Worm (Caenorhabditis elegans) whole organism, L3 larva: ENCODE measurements around the gene chtb-3.

Experiments used
- ZK546.5 ChIP-seq: sonication (generic microtip); optimal IDR thresholded peaks from 2 replicates; lab custom pipeline; 2017; ENCODE audit warnings: missing biosample characterization, missing genetic modification characterization
- aly-2 ChIP-seq: fragments of 150-350 bp; optimal IDR thresholded peaks from 2 replicates; lab custom pipeline; 2014; ENCODE audit warnings: missing biosample characterization, missing genetic modification characterization
- ama-1 ChIP-seq: fragments of 150-350 bp; optimal IDR thresholded peaks from 2 replicates; lab custom pipeline; 2018
- ceh-16 ChIP-seq: sonication (generic microtip); optimal IDR thresholded peaks from 2 replicates; lab custom pipeline; 2017; ENCODE audit warnings: missing biosample characterization, missing genetic modification characterization
- ceh-28 ChIP-seq: fragments of 150-350 bp; optimal IDR thresholded peaks from 2 replicates; lab custom pipeline; 2014; ENCODE audit warnings: missing biosample characterization, missing genetic modification reagents, missing genetic modification characterization
- daf-12 ChIP-seq: fragments of 150-350 bp; optimal IDR thresholded peaks from 2 replicates; lab custom pipeline; 2014; ENCODE audit warnings: missing biosample characterization, missing genetic modification reagents, missing genetic modification characterization
- egl-27 ChIP-seq: sonication (generic microtip); optimal IDR thresholded peaks from 4 replicates; lab custom pipeline; 2017; ENCODE audit warnings: missing biosample characterization, missing genetic modification reagents, missing genetic modification characterization
- egl-5 ChIP-seq: fragments of 150-350 bp; optimal IDR thresholded peaks from 2 replicates; lab custom pipeline; 2017; ENCODE audit warnings: missing biosample characterization, missing genetic modification reagents, missing genetic modification characterization, inconsistent platforms
- elt-2 ChIP-seq: sonication (generic microtip); optimal IDR thresholded peaks from 2 replicates; lab custom pipeline; 2016; ENCODE audit warnings: missing genetic modification reagents, mild to moderate bottlenecking, missing genetic modification characterization, missing compliant biosample characterization
- elt-3 ChIP-seq, 3 experiments: fragments of 150-350 bp in 1 of 3; sonication (generic microtip) in 2 of 3; optimal IDR thresholded peaks; 2 replicates in 2 of 3; 4 replicates in 1 of 3; lab custom pipeline; 2014 to 2017; ENCODE audit warnings: missing biosample characterization in 3 of 3, missing genetic modification characterization in 3 of 3
- fkh-10 ChIP-seq: sonication (generic microtip); optimal IDR thresholded peaks from 2 replicates; lab custom pipeline; 2017; ENCODE audit warnings: missing biosample characterization, missing genetic modification reagents, missing genetic modification characterization
- fos-1 ChIP-seq: fragments of 150-350 bp; optimal IDR thresholded peaks from 2 replicates; lab custom pipeline; 2014; ENCODE audit warnings: missing biosample characterization, missing genetic modification characterization
- jun-1 ChIP-seq: fragments of 150-350 bp; optimal IDR thresholded peaks from 2 replicates; lab custom pipeline; 2014; ENCODE audit warnings: missing biosample characterization, missing genetic modification reagents, missing genetic modification characterization
- lin-15B ChIP-seq: fragments of 150-350 bp; optimal IDR thresholded peaks from 2 replicates; lab custom pipeline; 2014; ENCODE audit warnings: missing biosample characterization, missing genetic modification characterization
- lin-39 ChIP-seq: fragments of 150-350 bp; optimal IDR thresholded peaks from 2 replicates; lab custom pipeline; 2018; ENCODE audit warnings: missing biosample characterization, missing genetic modification reagents, missing genetic modification characterization
- lsy-12 ChIP-seq: sonication (generic microtip); optimal IDR thresholded peaks from 2 replicates; lab custom pipeline; 2016; ENCODE audit warnings: mild to moderate bottlenecking, missing genetic modification characterization, missing compliant biosample characterization
- mdl-1 ChIP-seq: fragments of 150-350 bp; optimal IDR thresholded peaks from 2 replicates; lab custom pipeline; 2014; ENCODE audit warnings: missing biosample characterization, missing genetic modification characterization
- mml-1 ChIP-seq: fragments of 150-350 bp; sonication (generic microtip); optimal IDR thresholded peaks from 3 replicates; lab custom pipeline; 2014; ENCODE audit warnings: missing biosample characterization, missing genetic modification characterization
- nfya-1 ChIP-seq: sonication (generic microtip); optimal IDR thresholded peaks from 2 replicates; lab custom pipeline; 2017; ENCODE audit warnings: missing genetic modification characterization, mild to moderate bottlenecking, missing compliant biosample characterization, antibody characterized with exemption, moderate library complexity; ENCODE audit not compliant: insufficient read depth
- nhr-11 ChIP-seq: fragments of 150-350 bp; optimal IDR thresholded peaks from 2 replicates; lab custom pipeline; 2014; ENCODE audit warnings: missing biosample characterization, missing genetic modification characterization
- nhr-23 ChIP-seq: fragments of 150-350 bp; optimal IDR thresholded peaks from 2 replicates; lab custom pipeline; 2014; ENCODE audit warnings: missing biosample characterization, missing genetic modification reagents, missing genetic modification characterization
- nhr-237 ChIP-seq: fragments of 150-350 bp; optimal IDR thresholded peaks from 2 replicates; lab custom pipeline; 2014; ENCODE audit warnings: missing biosample characterization, missing genetic modification characterization
- nhr-25 ChIP-seq: sonication (generic microtip); optimal IDR thresholded peaks from 2 replicates; lab custom pipeline; 2017; ENCODE audit warnings: missing biosample characterization, missing genetic modification characterization
- nhr-28 ChIP-seq: fragments of 150-350 bp; optimal IDR thresholded peaks from 2 replicates; lab custom pipeline; 2014; ENCODE audit warnings: missing biosample characterization, missing genetic modification characterization
- nhr-43 ChIP-seq: sonication (generic microtip); optimal IDR thresholded peaks from 2 replicates; lab custom pipeline; 2016; ENCODE audit warnings: mild to moderate bottlenecking, missing genetic modification characterization, missing compliant biosample characterization; ENCODE audit not compliant: poor library complexity, severe bottlenecking
- nhr-76 ChIP-seq: fragments of 150-350 bp; sonication (generic microtip); optimal IDR thresholded peaks from 5 replicates; lab custom pipeline; 2014; ENCODE audit warnings: missing biosample characterization, missing genetic modification characterization
- pha-4 ChIP-seq: fragments of 150-350 bp; optimal IDR thresholded peaks from 2 replicates; lab custom pipeline; 2014; ENCODE audit warnings: missing biosample characterization, missing genetic modification reagents, missing genetic modification characterization
- pqm-1 ChIP-seq: fragments of 150-350 bp; optimal IDR thresholded peaks from 2 replicates; lab custom pipeline; 2017; ENCODE audit warnings: missing biosample characterization, missing genetic modification characterization, inconsistent platforms
- sea-2 ChIP-seq: fragments of 150-350 bp; sonication (generic microtip); optimal IDR thresholded peaks from 4 replicates; lab custom pipeline; 2014; ENCODE audit warnings: missing biosample characterization, missing genetic modification reagents, missing genetic modification characterization
- skn-1 ChIP-seq: fragments of 150-350 bp; optimal IDR thresholded peaks from 2 replicates; lab custom pipeline; 2014; ENCODE audit warnings: missing biosample characterization, missing genetic modification characterization
- snpc-4 ChIP-seq: fragments of 150-350 bp; optimal IDR thresholded peaks from 2 replicates; lab custom pipeline; 2014; ENCODE audit warnings: missing biosample characterization, missing genetic modification characterization
- unc-39 ChIP-seq: sonication (generic microtip); optimal IDR thresholded peaks from 4 replicates; lab custom pipeline; 2017; ENCODE audit warnings: missing biosample characterization, missing genetic modification characterization
- zag-1 ChIP-seq: fragments of 150-350 bp; optimal IDR thresholded peaks from 2 replicates; lab custom pipeline; 2014; ENCODE audit warnings: missing biosample characterization, missing genetic modification characterization
- ztf-4 ChIP-seq: fragments of 150-350 bp; optimal IDR thresholded peaks from 2 replicates; lab custom pipeline; 2014; ENCODE audit warnings: missing biosample characterization, missing genetic modification characterization

chtb-3 gene

ce11 chrX:6347013-6347412, 27.6 kb upstream of the chtb-3 start, which contains the start of gene C03B1.9:
C03B1.9 (minus strand) TSS chrX:6347113.
- TF ChIP-seq egl-5 (tag; lab: Kevin White, UChicago) (no peak), nhr-23 (tag; lab: Kevin White, UChicago) (no peak), lin-15B (tag; lab: Kevin White, UChicago) (no peak), fkh-10 (no peak), mdl-1 (tag; lab: Kevin White, UChicago) (no peak), egl-27 (tag; lab: Kevin White, UChicago) (no peak), ZK546.5 (tag; lab: Kevin White, UChicago) (no peak), lin-39 (tag; lab: Kevin White, UChicago) (no peak), ztf-4 (tag; lab: Kevin White, UChicago) (no peak), lsy-12 (tag; lab: Kevin White, UChicago) (no peak), ceh-28 (tag; lab: Kevin White, UChicago) (no peak), daf-12 (tag; lab: Kevin White, UChicago) (no peak), mml-1 (tag; lab: Kevin White, UChicago) (no peak), aly-2 (tag; lab: Kevin White, UChicago) (no peak), snpc-4 (tag; lab: Kevin White, UChicago) (no peak), nhr-237 (tag; lab: Kevin White, UChicago) (no peak), nhr-25 (tag; lab: Kevin White, UChicago) (no peak), pha-4 (tag; lab: Kevin White, UChicago) (no peak)

ce11 chrX:6345785-6346184, 26.3 kb upstream of the chtb-3 start:
- TF ChIP-seq nhr-237 (tag; lab: Kevin White, UChicago) (no peak), pha-4 (tag; lab: Kevin White, UChicago) (no peak), mdl-1 (tag; lab: Kevin White, UChicago) (no peak), nhr-28 (no peak), zag-1 (no peak), lsy-12 (tag; lab: Kevin White, UChicago) (no peak)

ce11 chrX:6341513-6341912, 22.1 kb upstream of the chtb-3 start, which contains the start of gene C03B1.7:
C03B1.7 (plus strand) TSS chrX:6341813.
- TF ChIP-seq nhr-237 (tag; lab: Kevin White, UChicago) = no peak
- TF ChIP-seq nhr-76 (tag; lab: Kevin White, UChicago) = no peak
- TF ChIP-seq aly-2 (tag; lab: Kevin White, UChicago) = no peak
- TF ChIP-seq skn-1 (tag; lab: Kevin White, UChicago) = no peak
- TF ChIP-seq unc-39 = no peak
- TF ChIP-seq lin-39 (tag; lab: Kevin White, UChicago) = no peak
- no peak for TF ChIP-seq nhr-11 (tag; lab: Kevin White, UChicago)
- no peak for TF ChIP-seq elt-3 (tag; optimal IDR thresholded peaks at IDR 0.05; lab: Kevin White, UChicago)
- no peak for TF ChIP-seq nfya-1 (tag; lab: Kevin White, UChicago)

ce11 chrX:6338446-6338845, 19.0 kb upstream of the chtb-3 start:
- TF ChIP-seq sea-2 (GFP tag; lab: Kevin White, UChicago) = no peak
- TF ChIP-seq unc-39 = no peak
- peak; percentile 30 for TF ChIP-seq pha-4 (tag; lab: Kevin White, UChicago)
- no peak for TF ChIP-seq nhr-11 (tag; lab: Kevin White, UChicago)
- no peak for TF ChIP-seq nhr-43 (tag; lab: Kevin White, UChicago)
- TF ChIP-seq skn-1 (tag; lab: Kevin White, UChicago) = no peak
- TF ChIP-seq ZK546.5 (tag; lab: Kevin White, UChicago) = no peak
- TF ChIP-seq elt-3 (tag; optimal IDR thresholded peaks at IDR 0.05; lab: Kevin White, UChicago) = no peak
- peak; percentile 99 for TF ChIP-seq elt-2 (tag; lab: Kevin White, UChicago)
- TF ChIP-seq snpc-4 (tag; lab: Kevin White, UChicago) = no peak
- TF ChIP-seq ceh-16 (tag; lab: Kevin White, UChicago) = no peak
- TF ChIP-seq pqm-1 = peak; percentile 99
- TF ChIP-seq ceh-28 (tag; lab: Kevin White, UChicago) = no peak
- no peak for TF ChIP-seq jun-1 (tag; lab: Kevin White, UChicago)
- peak; percentile 16 for TF ChIP-seq egl-27 (tag; lab: Kevin White, UChicago)

ce11 chrX:6337951-6338350, 18.5 kb upstream of the chtb-3 start, which contains the start of gene C03B1.13:
C03B1.13 (minus strand) TSS chrX:6338051.
- TF ChIP-seq fos-1 (tag; lab: Kevin White, UChicago) (no peak), pha-4 (tag; lab: Kevin White, UChicago) (no peak), sea-2 (GFP tag; lab: Kevin White, UChicago) (no peak), fkh-10 (no peak), skn-1 (tag; lab: Kevin White, UChicago) (no peak), ama-1 (lab: Kevin White, UChicago) (no peak), nhr-43 (tag; lab: Kevin White, UChicago) (no peak)
